Fruit fly (Drosophila melanogaster) whole organism: ENCODE measurements around the gene Acyp2.

Source experiments
- CG8478 ChIP-seq: fragments of >200 bp; optimal IDR thresholded peaks from 2 replicates; lab custom pipeline; 2018; ENCODE audit warnings: inconsistent platforms
- EcR ChIP-seq, 2 experiments: fragments of >200 bp; optimal IDR thresholded peaks; 2 replicates each; lab custom pipeline; 2017; ENCODE audit warnings: missing biosample characterization in 2 of 2, missing genetic modification characterization in 2 of 2, missing genetic modification reagents in 2 of 2
- pan ChIP-seq: fragments of >200 bp; optimal IDR thresholded peaks from 2 replicates; lab custom pipeline; 2017
- usp ChIP-seq: fragments of >200 bp; optimal IDR thresholded peaks from 2 replicates; lab custom pipeline; 2017; ENCODE audit warnings: missing biosample characterization, missing genetic modification characterization, mixed read lengths

DNA sequence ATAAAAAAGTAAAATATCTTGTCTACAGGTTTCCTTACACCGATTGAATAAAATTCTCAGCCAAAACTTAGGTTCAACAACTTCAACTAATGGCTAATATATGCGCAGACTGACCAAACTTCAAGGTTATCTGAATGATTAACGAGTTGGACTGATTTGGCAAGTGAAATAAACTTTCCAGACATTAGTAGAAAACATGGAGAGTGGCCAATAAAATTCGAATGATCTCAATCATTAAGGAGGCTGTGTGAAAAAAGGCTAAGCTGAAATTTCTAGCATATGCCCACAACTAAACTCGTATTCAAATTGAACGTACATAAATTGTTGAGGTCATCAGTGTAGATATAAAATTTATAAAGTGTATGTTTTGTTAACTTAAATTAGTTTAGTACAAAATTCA, 13.0 kb upstream of the Acyp2 start, which contains the start of gene CG5614:
- TF ChIP-seq CG8478 (lab: Kevin White, UChicago) (no peak), pan (lab: Kevin White, UChicago) (no peak), usp (GFP tag; lab: Kevin White, UChicago) (no peak), EcR (GFP tag; optimal IDR thresholded peaks at IDR 0.05; lab: Kevin White, UChicago) (no peak)
